Worm (Caenorhabditis elegans) whole organism, L1 larva: Measurements from ENCODE around the gene Y48E1B.8.

Experiments
- ceh-90 ChIP-seq: sonication (generic microtip); optimal IDR thresholded peaks from 2 replicates; lab custom pipeline; 2016; ENCODE audit warnings: missing genetic modification characterization, missing compliant biosample characterization
- lsy-2 ChIP-seq, 2 experiments: fragments of 150-350 bp; optimal IDR thresholded peaks; 2 replicates each; lab custom pipeline; 2014; ENCODE audit warnings: missing biosample characterization in 2 of 2, missing genetic modification characterization in 2 of 2
- nhr-237 ChIP-seq: fragments of 150-350 bp; optimal IDR thresholded peaks from 2 replicates; lab custom pipeline; 2014; ENCODE audit warnings: missing biosample characterization, missing genetic modification characterization
- skn-1 ChIP-seq: fragments of 150-350 bp; optimal IDR thresholded peaks from 2 replicates; lab custom pipeline; 2014; ENCODE audit warnings: missing biosample characterization, missing genetic modification characterization

DNA sequence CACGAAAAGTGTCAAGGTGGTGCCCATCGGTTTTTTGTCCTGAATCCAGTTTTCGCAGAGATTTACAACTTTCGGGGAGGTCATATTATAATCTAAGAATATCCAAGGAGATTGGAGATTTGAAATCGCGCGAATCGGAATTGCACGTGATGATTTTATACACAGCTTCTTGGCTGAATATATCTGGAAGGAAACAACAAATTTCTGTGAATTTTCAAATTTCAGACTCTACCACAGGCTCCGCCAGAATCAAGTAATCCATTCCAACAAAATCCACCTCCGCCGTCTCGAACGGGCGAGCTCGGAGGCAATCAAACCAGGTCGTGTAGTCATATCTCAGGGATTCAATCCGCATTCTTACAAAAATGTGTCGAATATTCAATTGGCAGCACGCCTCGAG is 9.8 kb downstream of the Y48E1B.8 start:
- TF ChIP-seq lsy-2 (tag; optimal IDR thresholded peaks at IDR 0.05; lab: Kevin White, UChicago) (no peak), skn-1 (tag; lab: Kevin White, UChicago) (no peak), ceh-90 (no peak), nhr-237 (tag; lab: Kevin White, UChicago) (no peak)
